Worm (Caenorhabditis elegans) whole organism, midembryonic: ENCODE measurements around the gene C01B10.11.

Experiments
- T22C8.4 ChIP-seq: fragments of 200-800 bp; sonication (Bioruptor generic); IDR thresholded peaks from 2 replicates; pipeline ENCODE4 v1.3.6; 2022; ENCODE audit warnings: missing genetic modification characterization, missing compliant biosample characterization
- cog-1 ChIP-seq: sonication (generic microtip); optimal IDR thresholded peaks from 2 replicates; lab custom pipeline; 2016; ENCODE audit warnings: missing genetic modification characterization, missing compliant biosample characterization
- flt-1 ChIP-seq: fragments of 200-800 bp; sonication (Bioruptor generic); IDR thresholded peaks from 2 replicates; pipeline ENCODE4 v1.3.6; 2022; ENCODE audit warnings: missing genetic modification characterization, missing compliant biosample characterization
- klf-2 ChIP-seq: fragments of 200-800 bp; sonication (Bioruptor generic); conservative IDR thresholded peaks from 2 replicates; pipeline ENCODE4 v1.3.6; 2022; ENCODE audit warnings: missing genetic modification reagents, missing genetic modification characterization, missing compliant biosample characterization
- ref-1 ChIP-seq: fragments of 200-800 bp; sonication (Bioruptor generic); conservative IDR thresholded peaks from 2 replicates; pipeline ENCODE4 v1.3.6; 2022; ENCODE audit warnings: missing genetic modification reagents, missing genetic modification characterization, missing compliant biosample characterization
- ztf-29 ChIP-seq: fragments of 200-800 bp; sonication (Bioruptor generic); IDR thresholded peaks from 2 replicates; pipeline ENCODE4 v1.3.6; 2022; ENCODE audit warnings: missing genetic modification reagents, missing genetic modification characterization, missing compliant biosample characterization

DNA sequence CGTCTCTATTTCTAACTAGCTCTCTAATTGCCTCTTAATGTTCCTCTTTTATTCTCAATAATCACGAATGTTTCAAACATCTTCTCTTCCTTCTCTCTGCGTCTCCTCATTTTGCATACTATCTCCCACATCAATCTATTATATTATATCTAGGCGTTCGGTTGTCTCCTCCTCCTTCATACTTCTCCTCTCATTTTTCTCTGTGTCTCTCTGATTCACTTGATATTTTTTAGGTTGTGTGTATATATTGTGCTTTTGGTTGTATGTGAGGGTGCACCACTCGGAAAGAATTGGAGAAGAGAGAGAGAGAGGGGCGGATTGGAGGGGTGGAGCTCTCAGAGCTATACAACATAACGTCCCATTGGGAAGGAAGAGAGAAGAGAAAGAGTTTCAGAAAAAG, 9.2 kb upstream of the C01B10.11 start:
- TF ChIP-seq ztf-29 (GFP tag; lab: Robert Waterston, UW): no peak
- peak; percentile 86 for TF ChIP-seq cog-1
- TF ChIP-seq ref-1 (GFP tag; lab: Robert Waterston, UW): no peak
- TF ChIP-seq klf-2 (GFP tag; lab: Robert Waterston, UW): no peak
- TF ChIP-seq flt-1: 0 out of 2 replicates have a peak, but pooled peaks have one; percentile 37
- TF ChIP-seq T22C8.4: no peak
